Worm (Caenorhabditis elegans): ENCODE results near the gene Y54F10AR.1.

- TF ChIP-seq egl-27 (tag; optimal IDR thresholded peaks at IDR 0.05): peak; percentile 92
- TF ChIP-seq aly-2 (tag; optimal IDR thresholded peaks at IDR 0.05): peak; percentile 76
- TF ChIP-seq ZK546.5 (tag; optimal IDR thresholded peaks at IDR 0.05): peak; percentile 40
- peak; percentile 33 for TF ChIP-seq ceh-16 (tag; optimal IDR thresholded peaks at IDR 0.05)
- no peak for TF ChIP-seq nhr-11 (tag; optimal IDR thresholded peaks at IDR 0.05)
- peak; percentile 86 for TF ChIP-seq nhr-25 (tag; optimal IDR thresholded peaks at IDR 0.05)
- TF ChIP-seq ama-1 (optimal IDR thresholded peaks at IDR 0.05): peak; percentile 19
- peak; percentile 92 to 96 for TF ChIP-seq lsy-2 (tag; optimal IDR thresholded peaks at IDR 0.05)
- TF ChIP-seq unc-62 (GFP tag; optimal IDR thresholded peaks at IDR 0.05): peak; percentile 36
Measured at ce11 chrIII:2596984-2597454, 21.5 kb upstream of the Y54F10AR.1 start, which contains the start of gene apb-1.
